Worm (Caenorhabditis elegans): ENCODE measurements around the gene trap-3.

Gene trap-3

DNA sequence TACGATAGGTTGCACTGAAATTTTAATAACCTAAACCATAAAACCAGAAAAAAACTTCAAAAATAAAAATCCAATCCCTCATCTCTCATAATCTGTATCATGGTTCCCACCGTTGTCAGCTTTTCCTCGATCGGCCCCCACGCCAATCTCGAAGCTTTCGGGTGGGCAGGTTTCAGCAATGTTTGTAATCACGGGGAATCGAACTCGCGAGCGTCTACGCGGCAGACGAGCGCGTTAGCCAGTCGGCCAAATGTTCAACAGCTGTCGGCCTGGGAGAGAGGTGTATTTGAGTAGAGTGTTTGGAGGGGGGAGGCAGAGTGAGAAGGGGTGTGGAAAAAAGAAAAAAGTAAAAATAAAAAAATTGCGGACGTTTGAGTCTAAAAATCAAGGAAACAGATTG, 19.2 kb downstream of the trap-3 start (continued):
- TF ChIP-seq duxl-1 (tag; optimal IDR thresholded peaks at IDR 0.05; ENCODE audit: poor library complexity) (peak; percentile 56), attf-4 (tag; optimal IDR thresholded peaks at IDR 0.05) (no peak), egl-43 (GFP tag; IDR thresholded peaks at IDR 0.05) (peak; percentile 95), Y105C5A.15 (GFP tag; IDR thresholded peaks at IDR 0.05) (peak; percentile 77), dmd-6 (GFP tag; IDR thresholded peaks at IDR 0.05) (peak; percentile 81), D1046.2 (GFP tag; IDR thresholded peaks at IDR 0.05) (peak; percentile 81; the same call in 1 of the 2 replicates), lsy-2 (tag; optimal IDR thresholded peaks at IDR 0.05) (peak in 1 of 2 experiments; percentile 86), gei-8 (GFP tag; optimal IDR thresholded peaks at IDR 0.05) (peak; percentile 92), nhr-11 (tag; optimal IDR thresholded peaks at IDR 0.05) (peak; percentile 66), T26A8.4 (GFP tag; IDR thresholded peaks at IDR 0.05) (peak; percentile 87), R02D3.7 (tag; optimal IDR thresholded peaks at IDR 0.05) (no peak), snpc-4 (tag; optimal IDR thresholded peaks at IDR 0.05) (no peak), F44E2.7 (GFP tag; IDR thresholded peaks at IDR 0.05) (peak; percentile 88; the same call in 1 of the 2 replicates), Y75B8A.6 (GFP tag; IDR thresholded peaks at IDR 0.05) (peak; percentile 71; the same call in 1 of the 2 replicates), hif-1 (tag; optimal IDR thresholded peaks at IDR 0.05) (peak in 1 of 2 experiments; percentile 69), mes-2 (tag; optimal IDR thresholded peaks at IDR 0.05; ENCODE audit: poor library complexity, severe bottlenecking) (peak; percentile 91), T20F7.1 (GFP tag; optimal IDR thresholded peaks at IDR 0.05) (no peak), fkh-10 (GFP tag; optimal IDR thresholded peaks at IDR 0.05) (peak; percentile 72), dpl-1 (GFP tag; optimal IDR thresholded peaks at IDR 0.05) (peak; percentile 52), zag-1 (tag; optimal IDR thresholded peaks at IDR 0.05) (no peak), hmg-1.1 (GFP tag; IDR thresholded peaks at IDR 0.05) (peak; percentile 92), nhr-237 (tag; optimal IDR thresholded peaks at IDR 0.05) (no peak), daf-8 (GFP tag; IDR thresholded peaks at IDR 0.05) (no peak), unc-62 (GFP tag; optimal IDR thresholded peaks at IDR 0.05 in 1 of 2) (peak in 1 of 2 experiments; percentile 39), unc-62 (tag; optimal IDR thresholded peaks at IDR 0.05) (no peak), nhr-77 (tag; optimal IDR thresholded peaks at IDR 0.05) (peak; percentile 47), saeg-2 (GFP tag; IDR thresholded peaks at IDR 0.05) (no peak), vab-7 (GFP tag; IDR thresholded peaks at IDR 0.05) (peak; percentile 86), F10B5.3 (tag; optimal IDR thresholded peaks at IDR 0.05) (peak; percentile 59), mdt-29 (GFP tag; IDR thresholded peaks at IDR 0.05) (peak; percentile 78; the same call in 1 of the 2 replicates), nhr-48 (tag; optimal IDR thresholded peaks at IDR 0.05) (peak; percentile 74), lin-29 (GFP tag; IDR thresholded peaks at IDR 0.05) (peak; percentile 60; the same call in 1 of the 2 replicates), arid-1 (GFP tag; conservative IDR thresholded peaks at IDR 0.05) (peak; percentile 80), aly-2 (tag; optimal IDR thresholded peaks at IDR 0.05) (no peak), php-3 (GFP tag; IDR thresholded peaks at IDR 0.05) (peak; percentile 66; the same call in 1 of the 2 replicates), nhr-76 (tag; optimal IDR thresholded peaks at IDR 0.05) (no peak), hlh-30 (tag; optimal IDR thresholded peaks at IDR 0.05; ENCODE audit: insufficient read depth) (peak; percentile 73), ceh-62 (tag; optimal IDR thresholded peaks at IDR 0.05) (no peak), lin-15B (tag; optimal IDR thresholded peaks at IDR 0.05) (no peak), ces-1 (GFP tag; optimal IDR thresholded peaks at IDR 0.05) (peak; percentile 8), spr-1 (tag; optimal IDR thresholded peaks at IDR 0.05) (peak; percentile 79), pha-4 (GFP tag; IDR thresholded peaks at IDR 0.05) (peak; percentile 82), pha-4 (tag; optimal IDR thresholded peaks at IDR 0.05) (no peak), pqm-1 (tag; optimal IDR thresholded peaks at IDR 0.05) (no peak), nhr-10 (tag; optimal IDR thresholded peaks at IDR 0.05) (no peak), lin-39 (tag; optimal IDR thresholded peaks at IDR 0.05) (no peak), aha-1 (tag) (peak; percentile 97), ceh-44 (GFP tag; IDR thresholded peaks at IDR 0.05) (peak; percentile 77), tra-1 (GFP tag; IDR thresholded peaks at IDR 0.05) (peak; percentile 81), sdz-12 (GFP tag; optimal IDR thresholded peaks at IDR 0.05) (no peak), nhr-111 (GFP tag; optimal IDR thresholded peaks at IDR 0.05) (peak; percentile 14), mxl-2 (GFP tag; conservative IDR thresholded peaks at IDR 0.05) (0 out of 2 replicates have a peak, but pooled peaks have one; percentile 29)
